Worm (Caenorhabditis elegans): ENCODE results near the gene cdk-1.

cdk-1 gene

DNA sequence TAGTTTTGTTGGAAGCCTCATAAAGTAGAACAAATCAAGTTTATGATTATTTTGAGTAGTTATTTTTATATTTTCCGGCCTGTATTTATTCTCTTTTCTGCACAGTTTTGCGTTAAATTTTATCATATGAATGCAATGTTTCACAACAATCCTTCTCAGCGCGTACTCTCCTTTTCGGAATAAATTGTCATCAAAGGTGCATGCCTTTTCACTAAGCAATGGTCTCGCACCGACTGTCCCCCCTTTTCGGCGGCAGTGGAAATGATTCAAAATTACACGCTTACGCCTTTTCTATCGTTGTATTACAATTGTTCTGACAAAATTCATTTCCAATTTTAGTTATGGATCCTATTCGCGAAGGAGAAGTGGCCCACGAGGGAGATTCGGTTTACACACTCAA is at the start of gene cdk-1, which contains the start of gene iff-1:
cdk-1 (plus strand) TSS at position 340 of the 400 bp plus-strand sequence.
iff-1 (minus strand) TSS at position 61 of the 400 bp plus-strand sequence.
- TF ChIP-seq dao-5 (tag; optimal IDR thresholded peaks at IDR 0.05) (no peak), W03F9.2 (tag; optimal IDR thresholded peaks at IDR 0.05) (no peak), him-1 (tag; optimal IDR thresholded peaks at IDR 0.05) (no peak)

DNA sequence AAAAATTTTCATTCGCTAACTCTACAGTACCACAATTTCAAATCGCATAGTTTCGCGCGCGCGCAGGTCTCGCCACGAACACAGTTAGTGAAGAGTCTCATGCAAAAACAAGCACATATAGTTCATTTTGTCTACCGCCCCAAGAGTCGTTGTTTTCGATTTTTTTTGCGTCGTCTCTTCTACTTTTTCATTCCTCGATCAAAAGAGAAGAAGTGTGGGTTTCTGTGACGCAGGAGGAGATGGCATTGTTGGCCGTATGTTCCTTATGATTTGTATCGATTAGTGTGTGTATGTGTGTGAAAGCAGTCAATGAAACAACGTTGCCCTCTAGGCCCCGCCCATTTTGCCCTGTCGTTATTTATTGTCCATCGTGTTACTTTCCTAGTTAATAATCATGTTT is 49.4 kb upstream of the cdk-1 start:
- TF ChIP-seq dao-5 (tag; optimal IDR thresholded peaks at IDR 0.05) (no peak), him-1 (tag; optimal IDR thresholded peaks at IDR 0.05) (no peak), W03F9.2 (tag; optimal IDR thresholded peaks at IDR 0.05) (no peak)

ce11 chrIII:9698635-9699396 is 48.5 kb upstream of the cdk-1 start:
- TF ChIP-seq W03F9.2 (tag; optimal IDR thresholded peaks at IDR 0.05), result no peak
- TF ChIP-seq dao-5 (tag; optimal IDR thresholded peaks at IDR 0.05), result no peak
- TF ChIP-seq him-1 (tag; optimal IDR thresholded peaks at IDR 0.05), result no peak

DNA sequence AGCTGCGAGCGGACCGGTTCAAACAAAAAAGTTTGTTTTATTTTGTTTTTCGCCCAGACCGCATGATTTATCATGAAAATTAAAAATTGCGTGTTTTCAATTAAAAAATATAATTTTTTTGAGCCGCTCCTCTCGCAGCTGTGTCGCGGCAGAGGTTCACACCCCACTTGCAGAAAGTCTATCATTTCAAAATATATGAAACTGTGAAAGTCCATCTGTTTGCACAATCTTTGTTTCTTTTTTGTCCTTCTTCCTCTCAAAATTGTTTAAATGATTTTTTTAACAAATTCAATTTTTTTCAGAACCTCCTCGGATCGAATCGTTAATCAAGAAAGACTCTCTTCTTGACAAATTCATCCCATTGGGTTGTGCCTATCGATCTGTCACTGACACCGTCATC is 47.7 kb upstream of the cdk-1 start, which contains the start of gene tlk-1:
tlk-1 (plus strand) TSS at position 301 of the 400 bp plus-strand sequence.
- no peak for TF ChIP-seq dao-5 (tag; optimal IDR thresholded peaks at IDR 0.05)
- TF ChIP-seq him-1 (tag; optimal IDR thresholded peaks at IDR 0.05), result no peak
- no peak for TF ChIP-seq W03F9.2 (tag; optimal IDR thresholded peaks at IDR 0.05)

ce11 chrIII:9700114-9700690 is 47.1 kb upstream of the cdk-1 start:
- no peak for TF ChIP-seq him-1 (tag; optimal IDR thresholded peaks at IDR 0.05)

ce11 chrIII:9701798-9702197 is 45.5 kb upstream of the cdk-1 start:
- TF ChIP-seq him-1 (tag; optimal IDR thresholded peaks at IDR 0.05) (no peak), W03F9.2 (tag; optimal IDR thresholded peaks at IDR 0.05) (no peak), dao-5 (tag; optimal IDR thresholded peaks at IDR 0.05) (no peak)

DNA sequence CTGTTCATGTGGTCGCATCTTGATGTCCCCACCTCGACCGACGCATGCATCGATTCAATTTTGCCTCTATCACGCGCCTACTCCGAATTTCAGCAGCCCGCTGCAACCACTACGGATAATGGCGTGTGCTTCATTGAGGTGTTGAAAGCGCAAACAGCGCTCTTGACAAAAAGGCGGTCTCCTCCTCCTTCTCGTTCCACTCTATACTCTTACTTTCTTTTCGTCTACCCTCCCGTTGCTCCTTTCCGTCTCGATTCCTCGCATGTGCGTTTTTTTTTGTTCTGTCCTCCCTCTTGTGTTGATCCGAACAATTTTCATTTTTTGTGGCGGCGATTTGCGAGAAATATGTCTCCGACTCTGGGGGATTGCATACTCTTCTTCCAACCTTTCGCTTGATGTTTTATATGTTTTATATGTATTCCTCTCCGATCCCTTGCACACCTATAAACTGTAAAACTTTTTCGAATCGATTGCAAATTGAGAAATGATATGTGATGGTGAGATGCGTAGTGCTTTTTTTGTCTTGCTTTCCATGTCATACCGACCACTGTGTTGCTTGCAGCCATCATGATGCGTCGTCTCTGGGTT is 44.5 kb upstream of the cdk-1 start:
- TF ChIP-seq W03F9.2 (tag; optimal IDR thresholded peaks at IDR 0.05) (no peak), him-1 (tag; optimal IDR thresholded peaks at IDR 0.05) (no peak), dao-5 (tag; optimal IDR thresholded peaks at IDR 0.05) (no peak)

ce11 chrIII:9703747-9704605 is 43.3 kb upstream of the cdk-1 start:
- TF ChIP-seq dao-5 (tag; optimal IDR thresholded peaks at IDR 0.05) (peak; percentile 45), W03F9.2 (tag; optimal IDR thresholded peaks at IDR 0.05) (no peak)

DNA sequence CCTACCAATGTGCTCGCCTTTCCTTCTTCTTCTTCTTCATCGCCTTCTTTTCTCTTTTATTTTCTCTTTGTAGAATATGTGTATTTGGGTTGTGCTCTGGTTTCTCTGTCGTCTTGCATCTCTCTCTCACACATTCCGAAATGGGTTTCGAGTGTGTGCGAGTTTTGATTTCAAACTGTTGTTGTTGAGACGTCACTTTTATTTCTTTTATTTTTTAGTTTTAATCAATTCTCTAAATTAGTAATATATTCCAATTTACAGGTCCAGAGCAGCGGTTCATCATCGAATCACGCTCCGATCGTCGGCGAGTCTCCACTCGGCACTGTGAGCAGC is 42.7 kb upstream of the cdk-1 start:
- no peak for TF ChIP-seq him-1 (tag; optimal IDR thresholded peaks at IDR 0.05)
- no peak for TF ChIP-seq dao-5 (tag; optimal IDR thresholded peaks at IDR 0.05)
- TF ChIP-seq W03F9.2 (tag; optimal IDR thresholded peaks at IDR 0.05), result no peak

DNA sequence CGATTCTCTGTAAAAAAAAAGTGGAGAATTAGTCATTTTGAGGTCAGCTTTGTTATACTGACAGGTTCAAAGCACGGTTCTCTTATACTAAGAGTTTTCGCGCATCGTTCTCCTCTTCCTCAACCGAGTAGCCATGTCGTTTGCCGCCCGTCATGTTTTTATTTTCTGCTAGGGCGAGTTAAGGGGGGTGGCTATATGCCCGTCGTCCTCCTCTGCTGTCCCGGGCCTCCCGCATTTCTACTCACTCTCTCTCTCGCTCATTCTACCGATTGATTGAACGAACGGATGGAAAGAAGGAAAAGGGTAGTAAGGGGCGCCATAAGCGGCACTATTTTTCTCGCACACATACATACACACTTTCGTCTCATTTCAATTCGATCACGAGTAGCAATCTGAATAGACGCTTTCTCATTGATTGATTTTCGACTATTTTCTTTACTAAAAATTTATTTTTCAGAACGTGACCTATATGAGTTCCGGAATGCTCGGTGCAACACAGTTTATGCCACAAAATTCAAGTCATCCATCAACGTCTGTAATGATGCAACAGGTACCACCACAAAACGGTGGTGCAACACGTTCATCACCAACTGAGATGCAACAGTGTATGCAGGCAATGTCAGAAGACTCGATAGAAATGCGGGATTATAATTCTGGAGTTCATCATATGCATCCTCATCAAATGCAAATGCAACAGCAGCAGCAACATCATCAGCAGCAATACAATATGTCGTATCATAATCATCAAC is 41.9 kb upstream of the cdk-1 start:
- TF ChIP-seq dao-5 (tag; optimal IDR thresholded peaks at IDR 0.05) (no peak), W03F9.2 (tag; optimal IDR thresholded peaks at IDR 0.05) (no peak), him-1 (tag; optimal IDR thresholded peaks at IDR 0.05) (no peak)

ce11 chrIII:9711163-9711562 is 36.1 kb upstream of the cdk-1 start:
- TF ChIP-seq him-1 (tag; optimal IDR thresholded peaks at IDR 0.05), result no peak
- TF ChIP-seq W03F9.2 (tag; optimal IDR thresholded peaks at IDR 0.05), result no peak
- no peak for TF ChIP-seq dao-5 (tag; optimal IDR thresholded peaks at IDR 0.05)

- TF ChIP-seq W03F9.2 (tag; optimal IDR thresholded peaks at IDR 0.05), result no peak
- TF ChIP-seq dao-5 (tag; optimal IDR thresholded peaks at IDR 0.05), result no peak
- TF ChIP-seq him-1 (tag; optimal IDR thresholded peaks at IDR 0.05), result no peak
Measured at ce11 chrIII:9713182-9713581, 34.1 kb upstream of the cdk-1 start.

ce11 chrIII:9713862-9714261 is 33.4 kb upstream of the cdk-1 start, which contains the start of gene ncx-6:
Gene ncx-6, minus strand, starts transcription at chrIII:9713949.
- TF ChIP-seq dao-5 (tag; optimal IDR thresholded peaks at IDR 0.05) (no peak), him-1 (tag; optimal IDR thresholded peaks at IDR 0.05) (no peak), W03F9.2 (tag; optimal IDR thresholded peaks at IDR 0.05) (no peak)
